Worm (Caenorhabditis elegans) whole organism, L4 larva: ENCODE results near the gene irld-9.

Source experiments
- T20F7.1 ChIP-seq: fragments of 200-800 bp; sonication (Bioruptor generic); optimal IDR thresholded peaks from 2 replicates; lab custom pipeline; 2018; ENCODE audit warnings: mild to moderate bottlenecking, missing genetic modification characterization, missing compliant biosample characterization
- ZK337.2 ChIP-seq: fragments of 200-800 bp; sonication (Bioruptor generic); IDR thresholded peaks from 2 replicates; pipeline ENCODE4 v1.3.6; 2022; ENCODE audit warnings: missing genetic modification reagents, missing genetic modification characterization, missing compliant biosample characterization
- aha-1 ChIP-seq: fragments of 150-350 bp; peaks from one replicate; lab custom pipeline; 2014; ENCODE audit warnings: missing biosample characterization, missing genetic modification characterization
- ama-1 ChIP-seq: fragments of 150-350 bp; optimal IDR thresholded peaks from 2 replicates; lab custom pipeline; 2014; ENCODE audit warnings: inconsistent platforms, mixed read lengths
- ceh-28 ChIP-seq: fragments of 150-350 bp; optimal IDR thresholded peaks from 2 replicates; lab custom pipeline; 2014; ENCODE audit warnings: missing biosample characterization, missing genetic modification reagents, missing genetic modification characterization
- ceh-32 ChIP-seq: sonication (generic microtip); optimal IDR thresholded peaks from 2 replicates; lab custom pipeline; 2016; ENCODE audit warnings: mild to moderate bottlenecking, missing genetic modification characterization, missing compliant biosample characterization; ENCODE audit not compliant: poor library complexity
- ceh-62 ChIP-seq: sonication (generic microtip); optimal IDR thresholded peaks from 2 replicates; lab custom pipeline; 2017; ENCODE audit warnings: missing biosample characterization, missing genetic modification characterization
- cey-2 ChIP-seq: sonication (generic microtip); optimal IDR thresholded peaks from 3 replicates; lab custom pipeline; 2017; ENCODE audit warnings: missing genetic modification characterization, mild to moderate bottlenecking, missing compliant biosample characterization, antibody characterized with exemption, borderline replicate concordance; ENCODE audit not compliant: insufficient read depth
- daf-12 ChIP-seq: fragments of 150-350 bp; optimal IDR thresholded peaks from 2 replicates; lab custom pipeline; 2014; ENCODE audit warnings: missing biosample characterization, missing genetic modification reagents, missing genetic modification characterization
- daf-16 ChIP-seq, 3 experiments: sonication (generic microtip); optimal IDR thresholded peaks; 2 replicates each; lab custom pipeline; 2016 to 2017; ENCODE audit warnings: missing genetic modification characterization in 3 of 3, missing genetic modification reagents in 3 of 3, mild to moderate bottlenecking in 2 of 3, missing compliant biosample characterization in 2 of 3, missing biosample characterization in 1 of 3, moderate library complexity in 1 of 3
- dmd-6 ChIP-seq: fragments of 200-800 bp; sonication (Bioruptor generic); IDR thresholded peaks from 2 replicates; pipeline ENCODE4 v1.3.6; 2022; ENCODE audit warnings: missing genetic modification reagents, missing genetic modification characterization, missing compliant biosample characterization
- dmd-8 ChIP-seq: fragments of 200-800 bp; sonication (Bioruptor generic); IDR thresholded peaks from 2 replicates; pipeline ENCODE4 v1.3.6; 2022; ENCODE audit warnings: missing genetic modification characterization, missing compliant biosample characterization
- dmd-9 ChIP-seq: fragments of 200-800 bp; sonication (Bioruptor generic); IDR thresholded peaks from 2 replicates; pipeline ENCODE4 v1.3.6; 2022; ENCODE audit warnings: missing genetic modification reagents, missing genetic modification characterization, missing compliant biosample characterization
- duxl-1 ChIP-seq: sonication (generic microtip); optimal IDR thresholded peaks from 2 replicates; lab custom pipeline; 2016; ENCODE audit warnings: mild to moderate bottlenecking, missing genetic modification characterization, moderate library complexity, missing compliant biosample characterization; ENCODE audit not compliant: poor library complexity
- egl-27 ChIP-seq: sonication (generic microtip); optimal IDR thresholded peaks from 3 replicates; lab custom pipeline; 2017; ENCODE audit warnings: missing biosample characterization, missing genetic modification reagents, missing genetic modification characterization
- egl-43 ChIP-seq: fragments of 200-800 bp; sonication (Bioruptor generic); IDR thresholded peaks from 2 replicates; pipeline ENCODE4 v1.3.6; 2022; ENCODE audit warnings: missing genetic modification reagents, missing genetic modification characterization, missing compliant biosample characterization
- fkh-10 ChIP-seq: fragments of 150-350 bp; optimal IDR thresholded peaks from 2 replicates; lab custom pipeline; 2014; ENCODE audit warnings: missing biosample characterization, missing genetic modification reagents, missing genetic modification characterization
- fos-1 ChIP-seq: fragments of 150-350 bp; optimal IDR thresholded peaks from 2 replicates; lab custom pipeline; 2014; ENCODE audit warnings: missing biosample characterization, missing genetic modification characterization
- gei-8 ChIP-seq: fragments of 200-800 bp; sonication (Bioruptor generic); optimal IDR thresholded peaks from 2 replicates; lab custom pipeline; 2018; ENCODE audit warnings: mild to moderate bottlenecking, missing genetic modification characterization, missing compliant biosample characterization
- jun-1 ChIP-seq: fragments of 150-350 bp; optimal IDR thresholded peaks from 2 replicates; lab custom pipeline; 2014; ENCODE audit warnings: missing biosample characterization, missing genetic modification reagents, missing genetic modification characterization
- lin-13 ChIP-seq: fragments of 150-350 bp; optimal IDR thresholded peaks from 2 replicates; lab custom pipeline; 2014; ENCODE audit warnings: missing biosample characterization, missing genetic modification reagents, missing genetic modification characterization
- lin-15B ChIP-seq: fragments of 150-350 bp; sonication (generic microtip); optimal IDR thresholded peaks from 3 replicates; lab custom pipeline; 2014; ENCODE audit warnings: missing biosample characterization, missing genetic modification characterization
- lin-29 ChIP-seq: fragments of 200-800 bp; sonication (Bioruptor generic); IDR thresholded peaks from 2 replicates; pipeline ENCODE4 v1.3.6; 2022; ENCODE audit warnings: missing genetic modification reagents, missing genetic modification characterization, missing compliant biosample characterization
- mdl-1 ChIP-seq, 2 experiments: fragments of 150-350 bp in 1 of 2; sonication (generic microtip) in 1 of 2; optimal IDR thresholded peaks; 2 replicates each; lab custom pipeline; 2014 to 2017; ENCODE audit warnings: missing biosample characterization in 2 of 2, missing genetic modification characterization in 2 of 2
- mep-1 ChIP-seq: fragments of 150-350 bp; sonication (generic microtip); optimal IDR thresholded peaks from 3 replicates; lab custom pipeline; 2014; ENCODE audit warnings: missing biosample characterization, missing genetic modification characterization
- mes-2 ChIP-seq: sonication (generic microtip); optimal IDR thresholded peaks from 2 replicates; lab custom pipeline; 2016; ENCODE audit warnings: missing genotype, mild to moderate bottlenecking, missing genetic modification characterization, missing compliant biosample characterization; ENCODE audit not compliant: poor library complexity, severe bottlenecking
- nhr-10 ChIP-seq: fragments of 150-350 bp; optimal IDR thresholded peaks from 2 replicates; lab custom pipeline; 2014; ENCODE audit warnings: missing biosample characterization, missing genetic modification characterization
- nhr-11 ChIP-seq: fragments of 150-350 bp; optimal IDR thresholded peaks from 2 replicates; lab custom pipeline; 2014; ENCODE audit warnings: missing biosample characterization, missing genetic modification characterization
- nhr-28 ChIP-seq: fragments of 150-350 bp; optimal IDR thresholded peaks from 2 replicates; lab custom pipeline; 2014; ENCODE audit warnings: missing biosample characterization, missing genetic modification characterization
- nhr-6 ChIP-seq: fragments of 150-350 bp; optimal IDR thresholded peaks from 2 replicates; lab custom pipeline; 2014; ENCODE audit warnings: missing biosample characterization, missing genetic modification characterization
- pqm-1 ChIP-seq: sonication (generic microtip); optimal IDR thresholded peaks from 2 replicates; lab custom pipeline; 2017; ENCODE audit warnings: missing biosample characterization, missing genetic modification characterization
- rbr-2 ChIP-seq: sonication (generic microtip); optimal IDR thresholded peaks from 2 replicates; lab custom pipeline; 2016; ENCODE audit warnings: missing genotype, missing genetic modification characterization, missing compliant biosample characterization
- unc-130 ChIP-seq: sonication (generic microtip); optimal IDR thresholded peaks from 2 replicates; lab custom pipeline; 2016; ENCODE audit warnings: missing genetic modification reagents, missing genetic modification characterization, missing compliant biosample characterization
- unc-62 ChIP-seq, 3 experiments: fragments of 150-350 bp in 1 of 3; sonication (generic microtip); optimal IDR thresholded peaks in 2 of 3; peaks in 1 of 3; 1 replicate in 1 of 3; 2 replicates in 2 of 3; lab custom pipeline; 2014 to 2017; ENCODE audit warnings: missing biosample characterization in 3 of 3, missing genetic modification characterization in 3 of 3, missing genetic modification reagents in 3 of 3, missing genotype in 1 of 3
- zfp-2 ChIP-seq: sonication (generic microtip); optimal IDR thresholded peaks from 2 replicates; lab custom pipeline; 2016; ENCODE audit warnings: mild to moderate bottlenecking, missing genetic modification characterization, missing compliant biosample characterization

The irld-9 gene

DNA sequence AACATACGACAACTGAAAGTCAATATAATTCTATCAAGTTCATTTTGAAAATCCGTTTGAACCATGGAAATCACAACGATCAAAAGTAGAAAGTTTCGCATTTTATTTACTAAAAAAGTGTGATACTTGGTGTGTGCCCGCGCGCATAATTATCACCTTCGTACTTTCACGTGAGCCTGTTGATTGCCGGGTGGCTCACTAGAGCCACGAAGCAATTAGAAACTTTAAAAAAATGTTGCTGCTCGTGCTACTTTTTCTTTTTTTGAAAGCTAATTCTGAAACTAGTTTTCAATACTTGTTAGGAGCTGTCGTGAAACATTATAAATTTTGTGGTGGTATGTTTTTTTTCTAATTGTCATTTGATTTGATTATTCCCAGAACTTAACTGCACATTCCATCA is at the start of gene irld-9, which contains the start of gene irld-33:
TSS of gene irld-9 (minus strand) at position 101 of the 400 bp plus-strand sequence.
TSS of gene irld-33 (plus strand) at position 209 of the 400 bp plus-strand sequence.
- TF ChIP-seq aha-1 (tag; lab: Kevin White, UChicago) (peak; percentile 68), ama-1 (no peak)

DNA sequence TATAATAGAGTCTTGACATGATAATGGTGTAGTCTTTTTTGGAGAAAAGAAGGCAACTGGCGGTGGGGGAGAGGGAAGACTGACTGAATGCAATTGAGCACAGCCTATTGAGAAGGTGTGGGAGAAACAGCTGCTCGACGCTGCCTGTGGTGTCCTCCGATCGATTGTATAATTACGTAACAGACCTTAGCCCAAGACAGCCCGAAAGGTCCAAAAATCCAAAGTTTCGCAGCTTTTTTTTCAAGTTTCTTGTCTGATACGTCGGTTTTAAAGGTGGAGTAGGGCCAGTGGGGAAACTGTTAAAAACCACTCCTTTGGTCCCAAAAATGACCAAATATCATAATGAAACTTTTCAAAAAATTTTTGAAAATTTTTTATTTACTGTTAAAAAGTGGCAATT is 49.3 kb upstream of the irld-9 start, which contains the start of the genes C08F1.6 and fbxb-13:
TSS of gene C08F1.6 (minus strand) at position 101 of the 400 bp plus-strand sequence.
TSS of gene fbxb-13 (plus strand) at position 191 of the 400 bp plus-strand sequence.
- TF ChIP-seq T20F7.1 (no peak), daf-12 (no peak), fkh-10 (GFP tag; lab: Kevin White, UChicago) (no peak), dmd-8 (no peak), nhr-11 (tag; lab: Kevin White, UChicago) (no peak), unc-62 (GFP tag; optimal IDR thresholded peaks at IDR 0.05 in 1 of 2; lab: Kevin White, UChicago) (no peak), unc-62 (tag; optimal IDR thresholded peaks at IDR 0.05; lab: Kevin White, UChicago) (no peak), cey-2 (tag; lab: Kevin White, UChicago) (no peak), egl-43 (no peak), dmd-6 (GFP tag; lab: Robert Waterston, UW) (no peak), lin-29 (GFP tag; lab: Robert Waterston, UW) (no peak), jun-1 (no peak), lin-13 (GFP tag; lab: Kevin White, UChicago) (no peak), daf-16 (GFP tag; optimal IDR thresholded peaks at IDR 0.05; lab: Kevin White, UChicago) (no peak), daf-16 (tag; optimal IDR thresholded peaks at IDR 0.05; lab: Kevin White, UChicago) (no peak), fos-1 (tag; lab: Kevin White, UChicago) (no peak)

DNA sequence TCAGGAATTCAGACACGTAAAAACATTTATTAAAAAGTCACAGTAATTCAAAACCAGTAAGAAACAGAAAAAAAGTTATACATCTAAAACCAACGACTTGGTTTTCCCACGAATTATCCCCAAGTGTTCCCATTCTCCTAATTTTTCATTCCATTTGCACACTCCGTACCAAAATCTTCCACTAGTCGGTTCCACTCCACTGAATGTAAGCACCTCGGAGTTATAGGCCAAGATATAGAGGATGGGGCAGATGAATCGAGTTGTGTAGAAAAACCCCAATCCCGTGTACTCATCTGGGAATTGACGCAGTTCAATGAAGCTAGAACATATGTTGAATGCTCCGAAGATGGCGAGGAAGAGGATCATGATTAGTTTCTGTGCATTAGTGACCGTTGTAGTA is 48.5 kb upstream of the irld-9 start:
- no peak for TF ChIP-seq mep-1 (tag; lab: Kevin White, UChicago)
- peak in 1 of 2 experiments; percentile 97 for TF ChIP-seq unc-62 (GFP tag; optimal IDR thresholded peaks at IDR 0.05 in 1 of 2; lab: Kevin White, UChicago)
- no peak for TF ChIP-seq unc-62 (tag; optimal IDR thresholded peaks at IDR 0.05; lab: Kevin White, UChicago)
- TF ChIP-seq, all 104 proteins: peak for 1

DNA sequence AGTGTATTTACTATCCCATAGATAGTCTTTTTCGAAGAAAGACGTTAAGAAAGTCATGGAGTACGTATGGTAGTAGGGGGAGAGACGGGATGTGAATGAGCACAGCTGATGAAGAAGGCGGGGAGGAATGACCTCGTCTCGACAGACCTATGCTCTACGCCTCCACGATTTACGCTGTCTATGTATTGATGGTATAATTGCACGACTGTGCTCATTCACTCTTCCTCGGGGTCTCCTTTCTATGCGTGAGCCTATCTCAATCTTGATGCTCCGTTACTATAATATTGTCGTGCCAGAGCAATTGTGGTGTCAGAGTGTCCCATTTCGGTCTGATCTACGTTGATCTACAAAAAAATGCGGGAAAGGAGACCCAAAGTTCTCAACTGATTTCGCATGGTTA is 47.5 kb upstream of the irld-9 start, which contains the start of gene C08F1.10:
TSS of gene C08F1.10 (minus strand) at position 101 of the 400 bp plus-strand sequence.
- no peak for TF ChIP-seq nhr-10 (tag; lab: Kevin White, UChicago)
- TF ChIP-seq nhr-28 (tag; lab: Kevin White, UChicago), result no peak
- TF ChIP-seq pqm-1, result no peak
- TF ChIP-seq duxl-1 (tag; lab: Kevin White, UChicago), result no peak
- no peak for TF ChIP-seq lin-29 (GFP tag; lab: Robert Waterston, UW)
- TF ChIP-seq ZK337.2 (GFP tag; lab: Robert Waterston, UW), result no peak
- TF ChIP-seq lin-15B, result no peak
- TF ChIP-seq zfp-2, result no peak
- no peak for TF ChIP-seq mes-2 (tag; lab: Kevin White, UChicago)
- TF ChIP-seq gei-8 (GFP tag; lab: Kevin White, UChicago), result no peak
- no peak for TF ChIP-seq dmd-9 (GFP tag; lab: Robert Waterston, UW)
- no peak for TF ChIP-seq rbr-2 (tag; lab: Kevin White, UChicago)
- TF ChIP-seq ceh-32, result no peak

DNA sequence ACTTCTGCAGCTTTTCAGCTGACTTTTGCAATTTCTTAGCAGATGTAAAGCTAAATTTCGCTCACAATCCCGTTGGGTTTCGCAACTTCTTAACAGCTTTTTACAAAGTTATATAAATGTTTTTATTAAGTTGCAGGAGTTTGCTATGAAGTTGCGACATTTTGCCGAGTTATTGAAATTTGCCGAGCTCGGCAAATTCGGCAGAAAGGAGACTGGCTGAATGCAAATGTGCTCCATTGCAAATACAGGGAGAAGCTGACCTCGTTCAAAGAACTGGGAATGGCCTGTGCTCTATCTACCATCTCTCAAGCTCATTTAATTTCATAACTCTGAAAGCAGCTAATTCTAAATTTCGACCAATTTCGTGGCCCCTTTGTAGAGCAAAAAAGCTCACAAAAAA is 46.1 kb upstream of the irld-9 start, which contains the start of gene C08F1.11:
TSS of gene C08F1.11 (minus strand) at position 101 of the 400 bp plus-strand sequence.
- no peak for TF ChIP-seq egl-27 (tag; lab: Kevin White, UChicago)
- TF ChIP-seq ceh-28, result no peak
- TF ChIP-seq aha-1 (tag; lab: Kevin White, UChicago), result no peak
- TF ChIP-seq cey-2 (tag; lab: Kevin White, UChicago), result no peak
- TF ChIP-seq nhr-6, result no peak
- no peak for TF ChIP-seq ceh-62
- TF ChIP-seq mdl-1 (tag; optimal IDR thresholded peaks at IDR 0.05; lab: Kevin White, UChicago), result no peak
- TF ChIP-seq unc-130 (GFP tag; lab: Kevin White, UChicago), result no peak
- no peak for TF ChIP-seq lin-29 (GFP tag; lab: Robert Waterston, UW)
